Worm (Caenorhabditis elegans) whole organism, L3 larva: ENCODE measurements around the gene Y54G2A.76.

ENCODE experiments used
- R02D3.7 ChIP-seq: fragments of 150-350 bp; optimal IDR thresholded peaks from 2 replicates; lab custom pipeline; 2014; ENCODE audit warnings: missing biosample characterization, missing genetic modification characterization
- ZK546.5 ChIP-seq: sonication (generic microtip); optimal IDR thresholded peaks from 2 replicates; lab custom pipeline; 2017; ENCODE audit warnings: missing biosample characterization, missing genetic modification characterization
- aly-2 ChIP-seq: fragments of 150-350 bp; optimal IDR thresholded peaks from 2 replicates; lab custom pipeline; 2014; ENCODE audit warnings: missing biosample characterization, missing genetic modification characterization
- ama-1 ChIP-seq: fragments of 150-350 bp; optimal IDR thresholded peaks from 2 replicates; lab custom pipeline; 2018
- ceh-16 ChIP-seq: sonication (generic microtip); optimal IDR thresholded peaks from 2 replicates; lab custom pipeline; 2017; ENCODE audit warnings: missing biosample characterization, missing genetic modification characterization
- daf-12 ChIP-seq: fragments of 150-350 bp; optimal IDR thresholded peaks from 2 replicates; lab custom pipeline; 2014; ENCODE audit warnings: missing biosample characterization, missing genetic modification reagents, missing genetic modification characterization
- egl-5 ChIP-seq: fragments of 150-350 bp; optimal IDR thresholded peaks from 2 replicates; lab custom pipeline; 2017; ENCODE audit warnings: missing biosample characterization, missing genetic modification reagents, missing genetic modification characterization, inconsistent platforms
- elt-1 ChIP-seq: fragments of 150-350 bp; optimal IDR thresholded peaks from 2 replicates; lab custom pipeline; 2014; ENCODE audit warnings: missing biosample characterization, missing genetic modification characterization
- elt-2 ChIP-seq: sonication (generic microtip); optimal IDR thresholded peaks from 2 replicates; lab custom pipeline; 2016; ENCODE audit warnings: missing genetic modification reagents, mild to moderate bottlenecking, missing genetic modification characterization, missing compliant biosample characterization
- eor-1 ChIP-seq, 2 experiments: fragments of 150-350 bp; optimal IDR thresholded peaks; 2 replicates each; lab custom pipeline; 2014 to 2018; ENCODE audit warnings: missing biosample characterization in 2 of 2, missing genetic modification characterization in 2 of 2
- fkh-10 ChIP-seq: sonication (generic microtip); optimal IDR thresholded peaks from 2 replicates; lab custom pipeline; 2017; ENCODE audit warnings: missing biosample characterization, missing genetic modification reagents, missing genetic modification characterization
- fkh-2 ChIP-seq: fragments of 150-350 bp; optimal IDR thresholded peaks from 2 replicates; lab custom pipeline; 2014; ENCODE audit warnings: missing biosample characterization, missing genetic modification reagents, missing genetic modification characterization
- fos-1 ChIP-seq: fragments of 150-350 bp; optimal IDR thresholded peaks from 2 replicates; lab custom pipeline; 2014; ENCODE audit warnings: missing biosample characterization, missing genetic modification characterization
- hmg-11 ChIP-seq: sonication (generic microtip); optimal IDR thresholded peaks from 2 replicates; lab custom pipeline; 2016; ENCODE audit warnings: missing genetic modification characterization, missing compliant biosample characterization
- jun-1 ChIP-seq: fragments of 150-350 bp; optimal IDR thresholded peaks from 2 replicates; lab custom pipeline; 2014; ENCODE audit warnings: missing biosample characterization, missing genetic modification reagents, missing genetic modification characterization
- lin-15B ChIP-seq: fragments of 150-350 bp; optimal IDR thresholded peaks from 2 replicates; lab custom pipeline; 2014; ENCODE audit warnings: missing biosample characterization, missing genetic modification characterization
- lsy-12 ChIP-seq: sonication (generic microtip); optimal IDR thresholded peaks from 2 replicates; lab custom pipeline; 2016; ENCODE audit warnings: mild to moderate bottlenecking, missing genetic modification characterization, missing compliant biosample characterization
- mdl-1 ChIP-seq: fragments of 150-350 bp; optimal IDR thresholded peaks from 2 replicates; lab custom pipeline; 2014; ENCODE audit warnings: missing biosample characterization, missing genetic modification characterization
- mml-1 ChIP-seq: fragments of 150-350 bp; sonication (generic microtip); optimal IDR thresholded peaks from 3 replicates; lab custom pipeline; 2014; ENCODE audit warnings: missing biosample characterization, missing genetic modification characterization
- nhr-11 ChIP-seq: fragments of 150-350 bp; optimal IDR thresholded peaks from 2 replicates; lab custom pipeline; 2014; ENCODE audit warnings: missing biosample characterization, missing genetic modification characterization
- nhr-23 ChIP-seq: fragments of 150-350 bp; optimal IDR thresholded peaks from 2 replicates; lab custom pipeline; 2014; ENCODE audit warnings: missing biosample characterization, missing genetic modification reagents, missing genetic modification characterization
- nhr-237 ChIP-seq: fragments of 150-350 bp; optimal IDR thresholded peaks from 2 replicates; lab custom pipeline; 2014; ENCODE audit warnings: missing biosample characterization, missing genetic modification characterization
- nhr-25 ChIP-seq: sonication (generic microtip); optimal IDR thresholded peaks from 2 replicates; lab custom pipeline; 2017; ENCODE audit warnings: missing biosample characterization, missing genetic modification characterization
- nhr-28 ChIP-seq: fragments of 150-350 bp; optimal IDR thresholded peaks from 2 replicates; lab custom pipeline; 2014; ENCODE audit warnings: missing biosample characterization, missing genetic modification characterization
- nhr-43 ChIP-seq: sonication (generic microtip); optimal IDR thresholded peaks from 2 replicates; lab custom pipeline; 2016; ENCODE audit warnings: mild to moderate bottlenecking, missing genetic modification characterization, missing compliant biosample characterization; ENCODE audit not compliant: poor library complexity, severe bottlenecking
- nhr-67 ChIP-seq: fragments of 150-350 bp; optimal IDR thresholded peaks from 2 replicates; lab custom pipeline; 2014; ENCODE audit warnings: missing biosample characterization, missing genetic modification characterization
- nhr-77 ChIP-seq: fragments of 150-350 bp; optimal IDR thresholded peaks from 2 replicates; lab custom pipeline; 2014; ENCODE audit warnings: missing biosample characterization, missing genetic modification characterization
- pha-4 ChIP-seq: fragments of 150-350 bp; optimal IDR thresholded peaks from 2 replicates; lab custom pipeline; 2014; ENCODE audit warnings: missing biosample characterization, missing genetic modification reagents, missing genetic modification characterization
- sea-2 ChIP-seq: fragments of 150-350 bp; sonication (generic microtip); optimal IDR thresholded peaks from 4 replicates; lab custom pipeline; 2014; ENCODE audit warnings: missing biosample characterization, missing genetic modification reagents, missing genetic modification characterization
- skn-1 ChIP-seq: fragments of 150-350 bp; optimal IDR thresholded peaks from 2 replicates; lab custom pipeline; 2014; ENCODE audit warnings: missing biosample characterization, missing genetic modification characterization
- snpc-4 ChIP-seq: fragments of 150-350 bp; optimal IDR thresholded peaks from 2 replicates; lab custom pipeline; 2014; ENCODE audit warnings: missing biosample characterization, missing genetic modification characterization
- tbx-2 ChIP-seq: sonication (generic microtip); optimal IDR thresholded peaks from 2 replicates; lab custom pipeline; 2016; ENCODE audit warnings: mild to moderate bottlenecking, missing genetic modification characterization, missing compliant biosample characterization
- unc-39 ChIP-seq: sonication (generic microtip); optimal IDR thresholded peaks from 4 replicates; lab custom pipeline; 2017; ENCODE audit warnings: missing biosample characterization, missing genetic modification characterization
- unc-62 ChIP-seq: fragments of 150-350 bp; sonication (generic microtip); optimal IDR thresholded peaks from 4 replicates; lab custom pipeline; 2014; ENCODE audit warnings: missing biosample characterization, missing genetic modification reagents, missing genetic modification characterization
- ztf-4 ChIP-seq: fragments of 150-350 bp; optimal IDR thresholded peaks from 2 replicates; lab custom pipeline; 2014; ENCODE audit warnings: missing biosample characterization, missing genetic modification characterization

Y54G2A.76 gene

ce11 chrIV:2770067-2770466 lies 39.1 kb upstream of the Y54G2A.76 start:
- TF ChIP-seq jun-1 (tag; lab: Kevin White, UChicago) (no peak), pha-4 (tag; lab: Kevin White, UChicago) (no peak), fkh-10 (GFP tag; lab: Kevin White, UChicago) (no peak), nhr-23 (no peak), eor-1 (tag; optimal IDR thresholded peaks at IDR 0.05; lab: Kevin White, UChicago) (no peak)

- TF ChIP-seq ama-1 (lab: Kevin White, UChicago) (peak; percentile 2), lsy-12 (tag; lab: Kevin White, UChicago) (peak; percentile 32), egl-5 (tag; lab: Kevin White, UChicago) (no peak)
Measured at ce11 chrIV:2770835-2771234, 38.4 kb upstream of the Y54G2A.76 start.

- no peak for TF ChIP-seq lsy-12 (tag; lab: Kevin White, UChicago)
- no peak for TF ChIP-seq hmg-11 (tag; lab: Kevin White, UChicago)
- TF ChIP-seq tbx-2 (tag; lab: Kevin White, UChicago): no peak
- TF ChIP-seq ama-1 (lab: Kevin White, UChicago): no peak
- TF ChIP-seq ceh-16 (tag; lab: Kevin White, UChicago): no peak
- TF ChIP-seq nhr-237 (tag; lab: Kevin White, UChicago): no peak
- TF ChIP-seq nhr-11: no peak
- no peak for TF ChIP-seq elt-1 (tag; lab: Kevin White, UChicago)
- TF ChIP-seq ZK546.5 (tag; lab: Kevin White, UChicago): no peak
- TF ChIP-seq snpc-4: no peak
- no peak for TF ChIP-seq R02D3.7 (tag; lab: Kevin White, UChicago)
- TF ChIP-seq elt-2: no peak
- no peak for TF ChIP-seq skn-1 (tag; lab: Kevin White, UChicago)
- TF ChIP-seq fkh-2 (tag; lab: Kevin White, UChicago): no peak
- TF ChIP-seq sea-2 (GFP tag; lab: Kevin White, UChicago): no peak
- no peak for TF ChIP-seq fos-1 (tag; lab: Kevin White, UChicago)
- TF ChIP-seq nhr-25: no peak
- no peak for TF ChIP-seq mdl-1 (tag; lab: Kevin White, UChicago)
- no peak for TF ChIP-seq egl-5 (tag; lab: Kevin White, UChicago)
- no peak for TF ChIP-seq nhr-67 (tag; lab: Kevin White, UChicago)
Measured at ce11 chrIV:2771692-2772091, 37.5 kb upstream of the Y54G2A.76 start, which contains the start of gene Y54G2A.11. Y54G2A.11 (minus strand) TSS chrIV:2771792.

ce11 chrIV:2772209-2772851 lies 36.9 kb upstream of the Y54G2A.76 start:
- TF ChIP-seq daf-12 (tag; lab: Kevin White, UChicago) (no peak), lin-15B (tag; lab: Kevin White, UChicago) (no peak), fkh-10 (GFP tag; lab: Kevin White, UChicago) (no peak), mml-1 (tag; lab: Kevin White, UChicago) (no peak), nhr-25 (peak; percentile 77), ama-1 (lab: Kevin White, UChicago) (peak; percentile 29), nhr-77 (no peak), nhr-28 (no peak), aly-2 (no peak), nhr-11 (no peak), nhr-43 (tag; lab: Kevin White, UChicago) (peak; percentile 36), jun-1 (tag; lab: Kevin White, UChicago) (no peak), lsy-12 (tag; lab: Kevin White, UChicago) (peak; percentile 8)

ce11 chrIV:2773382-2773979 lies 35.7 kb upstream of the Y54G2A.76 start:
- peak; percentile 23 for TF ChIP-seq nhr-23
- TF ChIP-seq ztf-4 (tag; lab: Kevin White, UChicago): no peak
- TF ChIP-seq unc-62 (GFP tag; lab: Kevin White, UChicago): no peak
- no peak for TF ChIP-seq unc-39 (tag; lab: Kevin White, UChicago)
- TF ChIP-seq ama-1 (lab: Kevin White, UChicago): peak; percentile 74
- no peak for TF ChIP-seq fos-1 (tag; lab: Kevin White, UChicago)
- TF ChIP-seq nhr-25: peak; percentile 27
- peak; percentile 25 for TF ChIP-seq pha-4 (tag; lab: Kevin White, UChicago)
- TF ChIP-seq snpc-4: peak; percentile 1
- TF ChIP-seq egl-5 (tag; lab: Kevin White, UChicago): peak; percentile 19
